Worm (Caenorhabditis elegans): ENCODE measurements around the gene nhr-112.

DNA sequence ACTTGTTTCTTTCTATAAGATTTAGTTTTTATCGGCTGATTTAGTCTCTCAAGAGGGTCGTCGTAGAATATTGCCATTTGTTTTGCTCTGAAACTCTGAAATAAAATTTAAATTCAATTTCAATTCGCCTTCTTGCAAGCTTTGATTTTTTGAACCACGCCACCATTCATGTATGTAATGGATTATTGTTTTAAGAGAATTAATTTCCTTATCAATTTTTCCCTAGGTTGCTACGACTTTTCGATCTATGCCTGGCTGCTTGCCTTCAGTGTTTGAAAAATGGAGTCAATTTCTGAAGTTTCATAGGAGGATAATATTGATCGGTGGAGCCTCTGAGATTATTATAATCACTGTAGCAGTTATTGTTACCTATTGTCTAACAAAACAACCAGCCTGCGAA lies 11.9 kb upstream of the nhr-112 start, which contains the start of the genes clec-38 and clec-34:
- no peak for TF ChIP-seq tbx-37 (GFP tag; conservative IDR thresholded peaks at IDR 0.05)
- no peak for TF ChIP-seq flt-1 (GFP tag; IDR thresholded peaks at IDR 0.05)
- no peak for TF ChIP-seq pes-1 (GFP tag; IDR thresholded peaks at IDR 0.05)
- no peak for TF ChIP-seq tra-4 (tag; optimal IDR thresholded peaks at IDR 0.05)
- TF ChIP-seq hmg-4 (GFP tag; optimal IDR thresholded peaks at IDR 0.05): no peak
- TF ChIP-seq tbx-11 (GFP tag; IDR thresholded peaks at IDR 0.05): no peak
- no peak for TF ChIP-seq ceh-13 (GFP tag; optimal IDR thresholded peaks at IDR 0.05)
- TF ChIP-seq ama-1 (optimal IDR thresholded peaks at IDR 0.05): no peak
- no peak for TF ChIP-seq hmbx-1 (tag; optimal IDR thresholded peaks at IDR 0.05)
- no peak for TF ChIP-seq ets-7 (tag; optimal IDR thresholded peaks at IDR 0.05)
